Fruit fly (Drosophila melanogaster): ENCODE measurements around the gene CG34452.
A peak's percentile ranks its signal among the peaks of the same experiment; 100 is the strongest.

CG34452 gene

DNA sequence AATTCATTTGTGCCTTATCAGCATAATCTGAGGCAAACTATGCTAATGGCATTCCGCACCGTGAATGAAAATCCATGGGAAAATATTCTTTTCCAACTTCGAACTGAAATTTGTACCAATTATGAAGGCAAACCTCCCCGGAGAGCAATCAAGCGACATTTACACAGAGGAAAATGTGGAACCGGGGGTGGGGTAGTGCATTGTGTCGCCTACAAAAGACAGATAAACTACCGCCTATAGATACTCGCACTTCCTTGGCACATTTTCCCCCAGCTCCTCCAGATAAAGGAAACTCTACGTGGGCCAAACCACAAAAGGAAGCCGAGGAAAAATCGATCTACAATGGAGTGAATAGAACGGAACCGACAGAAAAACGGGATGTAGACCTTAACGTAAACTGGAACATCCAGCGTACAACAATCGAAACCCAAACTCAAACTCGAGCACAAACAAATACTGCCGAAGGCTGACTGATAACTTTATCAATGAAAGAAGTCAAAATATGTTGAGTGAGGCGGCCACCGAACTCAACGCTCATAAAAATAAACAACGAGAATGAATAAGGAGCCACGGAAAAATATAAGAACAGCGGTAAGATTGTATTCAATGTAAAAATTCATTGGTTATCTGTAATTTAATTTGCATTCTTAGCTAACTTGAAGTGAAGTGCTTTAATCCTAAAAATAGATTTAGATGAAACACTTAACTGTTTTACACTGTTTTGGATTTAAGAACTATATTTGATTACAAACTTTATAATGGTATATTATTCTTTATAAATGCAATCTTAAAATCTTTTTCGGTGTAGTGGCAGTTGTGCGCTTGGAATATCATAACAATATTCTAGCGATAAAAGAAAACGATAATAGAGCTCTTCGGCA, 3.2 kb upstream of the CG34452 start (continued):
- TF ChIP-seq Spps (tag; optimal IDR thresholded peaks at IDR 0.05), result peak; percentile 12
- TF ChIP-seq CG17912 (GFP tag; optimal IDR thresholded peaks at IDR 0.05), result no peak
- TF ChIP-seq CG3281 (GFP tag; optimal IDR thresholded peaks at IDR 0.05), result peak; percentile 19
- 0 out of 2 replicates have a peak, but pooled peaks have one; percentile 19 for TF ChIP-seq CG14441 (GFP tag; IDR thresholded peaks at IDR 0.05)
- peak; percentile 24 for TF ChIP-seq CG9727 (GFP tag; optimal IDR thresholded peaks at IDR 0.05)
- TF ChIP-seq jigr1 (GFP tag; IDR thresholded peaks at IDR 0.05), result no peak
- TF ChIP-seq CG30403 (GFP tag; optimal IDR thresholded peaks at IDR 0.05), result peak; percentile 53
- TF ChIP-seq CG1792 (GFP tag; optimal IDR thresholded peaks at IDR 0.05), result peak; percentile 56
- no peak for TF ChIP-seq slou (GFP tag; optimal IDR thresholded peaks at IDR 0.05)
- no peak for TF ChIP-seq Mad (GFP tag; optimal IDR thresholded peaks at IDR 0.05)
- peak; percentile 66 for TF ChIP-seq Sox100B (GFP tag; optimal IDR thresholded peaks at IDR 0.05)
- TF ChIP-seq sd (tag; optimal IDR thresholded peaks at IDR 0.05), result peak; percentile 51
- TF ChIP-seq CG31441 (GFP tag; IDR thresholded peaks at IDR 0.05), result peak; percentile 71
- peak; percentile 32 for TF ChIP-seq CG2875 (GFP tag; optimal IDR thresholded peaks at IDR 0.05)
- TF ChIP-seq CG7786 (GFP tag; optimal IDR thresholded peaks at IDR 0.05), result no peak
- peak in 1 of 2 experiments; percentile 51 for TF ChIP-seq Hr51 (GFP tag; optimal IDR thresholded peaks at IDR 0.05)
- TF ChIP-seq BtbVII (GFP tag; optimal IDR thresholded peaks at IDR 0.05), result peak; percentile 60
- peak; percentile 56 for TF ChIP-seq CG1603 (tag; optimal IDR thresholded peaks at IDR 0.05)
- TF ChIP-seq CG15479 (GFP tag; optimal IDR thresholded peaks at IDR 0.05), result peak; percentile 52
- TF ChIP-seq CG18599 (GFP tag; optimal IDR thresholded peaks at IDR 0.05), result peak; percentile 58
- TF ChIP-seq Antp (GFP tag; optimal IDR thresholded peaks at IDR 0.05), result peak; percentile 18
- TF ChIP-seq ken (GFP tag; IDR thresholded peaks at IDR 0.05), result 0 out of 3 replicates have a peak, but pooled peaks have one; percentile 7
- peak; percentile 65 for TF ChIP-seq cwo (GFP tag; optimal IDR thresholded peaks at IDR 0.05)

DNA sequence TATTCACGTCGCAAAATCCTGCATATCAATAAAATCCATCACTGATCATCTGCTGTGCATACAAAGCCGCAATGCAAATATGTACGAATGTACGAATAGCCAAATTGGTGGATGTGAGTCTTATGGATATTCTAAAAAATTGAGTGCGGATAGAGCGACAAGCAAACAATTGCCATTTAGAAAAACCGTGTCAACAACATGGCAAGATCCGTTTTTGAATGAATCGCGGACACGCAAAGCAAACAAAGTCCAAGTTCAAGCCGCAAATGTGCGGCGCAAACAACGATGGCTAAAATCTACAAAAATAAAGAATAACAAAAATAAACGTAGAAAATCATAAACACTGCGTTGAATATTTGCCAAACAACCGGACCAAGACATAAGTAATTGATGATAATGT, 1.8 kb upstream of the CG34452 start:
- TF ChIP-seq bowl (GFP tag; IDR thresholded peaks at IDR 0.05) (no peak), Trl (optimal IDR thresholded peaks at IDR 0.05) (no peak), Trl (GFP tag; optimal IDR thresholded peaks at IDR 0.05) (peak; percentile 13), Asciz (GFP tag; optimal IDR thresholded peaks at IDR 0.05) (no peak), CG9932 (GFP tag; IDR thresholded peaks at IDR 0.05) (peak; percentile 31; the same call in 1 of the 2 replicates), ato (GFP tag; IDR thresholded peaks at IDR 0.05; ENCODE audit: partially characterized antibody) (no peak), so (GFP tag; IDR thresholded peaks at IDR 0.05) (peak; percentile 54; the same call in 1 of the 3 replicates), CG2120 (GFP tag; optimal IDR thresholded peaks at IDR 0.05) (peak; percentile 22), ttk (GFP tag; IDR thresholded peaks at IDR 0.05) (no peak), CG4730 (GFP tag; IDR thresholded peaks at IDR 0.05) (no peak), HLHmδ (GFP tag; optimal IDR thresholded peaks at IDR 0.05) (no peak), CG12071 (GFP tag; optimal IDR thresholded peaks at IDR 0.05) (peak; percentile 12), sqz (GFP tag; optimal IDR thresholded peaks at IDR 0.05) (no peak), her (GFP tag; optimal IDR thresholded peaks at IDR 0.05) (peak; percentile 24), hth (optimal IDR thresholded peaks at IDR 0.05) (no peak), CG2116 (GFP tag; optimal IDR thresholded peaks at IDR 0.05) (no peak), Antp (GFP tag; optimal IDR thresholded peaks at IDR 0.05) (no peak), Med (GFP tag) (peak; percentile 83), maf-S (GFP tag; optimal IDR thresholded peaks at IDR 0.05) (no peak), CG13123 (GFP tag; optimal IDR thresholded peaks at IDR 0.05) (no peak), CG3847 (GFP tag; IDR thresholded peaks at IDR 0.05) (no peak), CG14014 (GFP tag; IDR thresholded peaks at IDR 0.05) (peak; percentile 61; the same call in 1 of the 2 replicates), CG3838 (GFP tag; optimal IDR thresholded peaks at IDR 0.05) (no peak), CG10147 (GFP tag; optimal IDR thresholded peaks at IDR 0.05) (no peak), p53 (GFP tag; optimal IDR thresholded peaks at IDR 0.05) (no peak), ap (GFP tag; IDR thresholded peaks at IDR 0.05) (no peak), ssp (GFP tag; IDR thresholded peaks at IDR 0.05) (no peak), CG12744 (GFP tag; optimal IDR thresholded peaks at IDR 0.05) (no peak)
